Worm (Caenorhabditis elegans) whole organism, late embryonic: Measurements from ENCODE around the gene F01D5.8.

Experiments
- C38D4.7 ChIP-seq: fragments of 200-800 bp; sonication (Bioruptor generic); optimal IDR thresholded peaks from 2 replicates; lab custom pipeline; 2018; ENCODE audit warnings: mild to moderate bottlenecking, missing genetic modification characterization, moderate library complexity, missing compliant biosample characterization
- F13H6.1 ChIP-seq: sonication (generic microtip); optimal IDR thresholded peaks from 2 replicates; lab custom pipeline; 2016; ENCODE audit warnings: missing genetic modification characterization, missing compliant biosample characterization
- dmd-4 ChIP-seq: sonication (generic microtip); optimal IDR thresholded peaks from 2 replicates; lab custom pipeline; 2016; ENCODE audit warnings: borderline replicate concordance, missing genetic modification characterization, missing compliant biosample characterization
- mec-3 ChIP-seq: sonication (generic microtip); optimal IDR thresholded peaks from 2 replicates; lab custom pipeline; 2016; ENCODE audit warnings: borderline replicate concordance, missing genetic modification characterization, missing compliant biosample characterization
- nfya-1 ChIP-seq: sonication (generic microtip); optimal IDR thresholded peaks from 2 replicates; lab custom pipeline; 2017; ENCODE audit warnings: missing genetic modification characterization, mild to moderate bottlenecking, missing compliant biosample characterization, antibody characterized with exemption, moderate library complexity
- pha-4 ChIP-seq: fragments of 150-350 bp; optimal IDR thresholded peaks from 2 replicates; lab custom pipeline; 2018; ENCODE audit warnings: missing biosample characterization, missing genetic modification reagents, missing genetic modification characterization
- rnt-1 ChIP-seq: sonication (generic microtip); optimal IDR thresholded peaks from 2 replicates; lab custom pipeline; 2016; ENCODE audit warnings: missing genetic modification characterization, missing compliant biosample characterization
- unc-3 ChIP-seq, 2 experiments: fragments of 200-800 bp in 1 of 2; sonication (Bioruptor generic) in 1 of 2; sonication (generic microtip) in 1 of 2; conservative IDR thresholded peaks in 1 of 2; optimal IDR thresholded peaks in 1 of 2; 2 replicates each; pipeline versions ENCODE4 v1.3.6 to Lab custom; 2016 to 2022; ENCODE audit warnings: missing compliant biosample characterization in 2 of 2, missing genetic modification characterization in 2 of 2, missing genetic modification reagents in 1 of 2
- unc-55 ChIP-seq: sonication (generic microtip); optimal IDR thresholded peaks from 2 replicates; lab custom pipeline; 2017; ENCODE audit warnings: missing biosample characterization, missing genetic modification reagents, missing genetic modification characterization

- TF ChIP-seq mec-3 (tag; lab: Kevin White, UChicago) (no peak), unc-3 (GFP tag; conservative IDR thresholded peaks at IDR 0.05; lab: Robert Waterston, UW) (no peak), unc-3 (tag; optimal IDR thresholded peaks at IDR 0.05; lab: Kevin White, UChicago) (no peak), nfya-1 (tag; lab: Kevin White, UChicago) (no peak), C38D4.7 (no peak), rnt-1 (tag; lab: Kevin White, UChicago) (no peak), unc-55 (GFP tag; lab: Kevin White, UChicago) (no peak), dmd-4 (tag; lab: Kevin White, UChicago) (no peak), pha-4 (tag; lab: Kevin White, UChicago) (no peak), F13H6.1 (no peak)
These were observed 5.7 kb upstream of the F01D5.8 start for ce11 chrII:14004770-14005169.
